Fruit fly (Drosophila melanogaster) whole organism, embryonic: ENCODE measurements around the gene Gale.

Experiments used
- ATbp ChIP-seq: fragments of 200-800 bp; sonication (Bioruptor generic); optimal IDR thresholded peaks from 2 replicates; lab custom pipeline; 2017; ENCODE audit warnings: missing biosample characterization, mild to moderate bottlenecking, missing genetic modification characterization, missing genetic modification reagents
- Atf6 ChIP-seq: fragments of 200-800 bp; sonication (Bioruptor generic); IDR thresholded peaks from 2 replicates; pipeline ENCODE4 v1.3.6; 2022; ENCODE audit warnings: missing biosample characterization, missing genetic modification characterization
- Awh ChIP-seq: fragments of 200-800 bp; sonication (Bioruptor generic); IDR thresholded peaks from 2 replicates; pipeline ENCODE4, ENCODE4 v1.3.6; 2022; ENCODE audit warnings: missing biosample characterization, missing genetic modification characterization
- CG17328 ChIP-seq: fragments of 200-800 bp; sonication (Bioruptor generic); IDR thresholded peaks from 2 replicates; pipeline ENCODE4 v1.3.6; 2022; ENCODE audit warnings: missing biosample characterization, missing genetic modification characterization
- CG17568 ChIP-seq: fragments of 200-800 bp; sonication (Bioruptor generic); optimal IDR thresholded peaks from 2 replicates; lab custom pipeline; 2018; ENCODE audit warnings: missing biosample characterization, mild to moderate bottlenecking, missing genetic modification characterization, moderate library complexity
- CG18599 ChIP-seq: fragments of 200-800 bp; sonication (Bioruptor generic); optimal IDR thresholded peaks from 3 replicates; lab custom pipeline; 2017; ENCODE audit warnings: missing biosample characterization, missing genetic modification characterization, mild to moderate bottlenecking, moderate library complexity, missing genetic modification reagents
- CG18619 ChIP-seq: fragments of 200-800 bp; sonication (Bioruptor generic); optimal IDR thresholded peaks from 3 replicates; lab custom pipeline; 2017; ENCODE audit warnings: missing biosample characterization, mild to moderate bottlenecking, missing genetic modification characterization
- CG31365 ChIP-seq: fragments of 200-800 bp; sonication (Bioruptor generic); optimal IDR thresholded peaks from 2 replicates; lab custom pipeline; 2018; ENCODE audit warnings: missing biosample characterization, mild to moderate bottlenecking, missing genetic modification characterization
- CG31441 ChIP-seq: fragments of 200-800 bp; sonication (Bioruptor generic); IDR thresholded peaks from 2 replicates; pipeline ENCODE4 v1.3.6; 2022; ENCODE audit warnings: missing biosample characterization, missing genetic modification characterization
- CG3838 ChIP-seq: fragments of 200-800 bp; sonication (Bioruptor generic); optimal IDR thresholded peaks from 3 replicates; lab custom pipeline; 2016; ENCODE audit warnings: missing biosample characterization, missing genetic modification characterization
- CG4360 ChIP-seq: fragments of 200-800 bp; sonication (Bioruptor generic); IDR thresholded peaks from 2 replicates; pipeline ENCODE4 v1.3.6; 2022; ENCODE audit warnings: missing biosample characterization, missing genetic modification characterization
- CG6254 ChIP-seq: fragments of 200-800 bp; sonication (Bioruptor generic); optimal IDR thresholded peaks from 3 replicates; lab custom pipeline; 2017; ENCODE audit warnings: mild to moderate bottlenecking, missing biosample characterization, missing genetic modification reagents, missing genetic modification characterization
- CG6791 ChIP-seq: fragments of 200-800 bp; sonication (Bioruptor generic); IDR thresholded peaks from 3 replicates; pipeline ENCODE4 v1.3.6; 2022; ENCODE audit warnings: missing biosample characterization, missing genetic modification characterization; ENCODE audit not compliant: partially characterized antibody
- CG7745 ChIP-seq: fragments of 200-800 bp; sonication (Bioruptor generic); optimal IDR thresholded peaks from 2 replicates; lab custom pipeline; 2018; ENCODE audit warnings: missing biosample characterization, mild to moderate bottlenecking, missing genetic modification characterization, moderate library complexity
- CG8290 ChIP-seq, 3 experiments: fragments of 200-800 bp; sonication (Bioruptor generic); optimal IDR thresholded peaks; 2 replicates each; lab custom pipeline; 2016 to 2019; ENCODE audit warnings: missing biosample characterization in 3 of 3, missing genetic modification characterization in 3 of 3, mild to moderate bottlenecking in 2 of 3, moderate library complexity in 1 of 3
- CG8478 ChIP-seq: fragments of >200 bp; optimal IDR thresholded peaks from 2 replicates; lab custom pipeline; 2018
- Deaf1 ChIP-seq: fragments of 200-800 bp; optimal IDR thresholded peaks from 3 replicates; lab custom pipeline; 2019; ENCODE audit warnings: missing biosample characterization, mild to moderate bottlenecking, missing genetic modification characterization, moderate library complexity
- Hr39 ChIP-seq: fragments of >200 bp; optimal IDR thresholded peaks from 2 replicates; lab custom pipeline; 2017
- Oaz ChIP-seq: fragments of 200-800 bp; sonication (Bioruptor generic); IDR thresholded peaks from 2 replicates; pipeline ENCODE4 v1.3.6; 2022; ENCODE audit warnings: missing biosample characterization, missing genetic modification characterization
- Opbp ChIP-seq: fragments of 200-800 bp; sonication (Bioruptor generic); IDR thresholded peaks from 3 replicates; pipeline ENCODE4 v1.3.6; 2022; ENCODE audit warnings: missing biosample characterization, missing genetic modification characterization; ENCODE audit not compliant: partially characterized antibody
- Six4 ChIP-seq: fragments of 200-800 bp; sonication (Bioruptor generic); optimal IDR thresholded peaks from 2 replicates; lab custom pipeline; 2016; ENCODE audit warnings: missing biosample characterization, missing genetic modification characterization
- Tbp ChIP-seq: fragments of >200 bp; optimal IDR thresholded peaks from 2 replicates; lab custom pipeline; 2018; ENCODE audit warnings: missing biosample characterization, missing genetic modification characterization
- al ChIP-seq: fragments of 200-800 bp; sonication (Bioruptor generic); IDR thresholded peaks from 2 replicates; pipeline ENCODE4 v1.3.6; 2022; ENCODE audit warnings: missing biosample characterization, missing genetic modification characterization
- bigmax ChIP-seq: fragments of 200-800 bp; sonication (Bioruptor generic); optimal IDR thresholded peaks from 2 replicates; lab custom pipeline; 2018; ENCODE audit warnings: missing biosample characterization, mild to moderate bottlenecking, missing genetic modification characterization
- bowl ChIP-seq: fragments of 200-800 bp; sonication (Bioruptor generic); IDR thresholded peaks from 2 replicates; pipeline ENCODE4 v1.3.6; 2022; ENCODE audit warnings: missing biosample characterization, missing genetic modification characterization
- cad ChIP-seq: fragments of >200 bp; optimal IDR thresholded peaks from 2 replicates; lab custom pipeline; 2017; ENCODE audit warnings: missing biosample characterization, missing genetic modification characterization
- crc ChIP-seq: fragments of 200-800 bp; sonication (Bioruptor generic); optimal IDR thresholded peaks from 2 replicates; lab custom pipeline; 2016; ENCODE audit warnings: missing biosample characterization, missing genetic modification characterization
- dpn ChIP-seq, 2 experiments: fragments of 200-800 bp; sonication (Bioruptor generic); optimal IDR thresholded peaks; 3 replicates each; lab custom pipeline; 2016; ENCODE audit warnings: missing biosample characterization in 2 of 2, missing genetic modification characterization in 2 of 2
- fd64A ChIP-seq: fragments of 200-800 bp; sonication (Bioruptor generic); optimal IDR thresholded peaks from 3 replicates; lab custom pipeline; 2018; ENCODE audit warnings: missing biosample characterization, mild to moderate bottlenecking, missing genetic modification characterization
- jumu ChIP-seq: fragments of 200-800 bp; sonication (Bioruptor generic); optimal IDR thresholded peaks from 3 replicates; lab custom pipeline; 2016; ENCODE audit warnings: missing biosample characterization, missing genetic modification characterization
- lilli ChIP-seq: fragments of 200-800 bp; sonication (Bioruptor generic); optimal IDR thresholded peaks from 3 replicates; lab custom pipeline; 2016; ENCODE audit warnings: missing biosample characterization, missing genetic modification characterization
- lola ChIP-seq, 3 experiments: fragments of >200 bp in 2 of 3; fragments of 200-800 bp in 1 of 3; sonication (Bioruptor generic) in 1 of 3; optimal IDR thresholded peaks; 2 replicates each; lab custom pipeline; 2017 to 2019; ENCODE audit warnings: missing biosample characterization in 3 of 3, missing genetic modification characterization in 3 of 3, mild to moderate bottlenecking in 1 of 3, moderate library complexity in 1 of 3
- nau ChIP-seq: fragments of 200-800 bp; sonication (Bioruptor generic); optimal IDR thresholded peaks from 3 replicates; lab custom pipeline; 2017; ENCODE audit warnings: missing biosample characterization, mild to moderate bottlenecking, missing genetic modification characterization, missing genetic modification reagents
- onecut ChIP-seq: fragments of 200-800 bp; sonication (Bioruptor generic); IDR thresholded peaks from 2 replicates; pipeline ENCODE4 v1.3.6; 2022; ENCODE audit warnings: missing biosample characterization, missing genetic modification characterization
- pan ChIP-seq, 4 experiments: fragments of >200 bp in 3 of 4; fragments of 200-800 bp in 1 of 4; sonication (Bioruptor generic) in 1 of 4; optimal IDR thresholded peaks in 3 of 4; IDR thresholded peaks in 1 of 4; 2 replicates each; pipeline versions ENCODE4 v1.3.6 to Lab custom; 2017 to 2022; ENCODE audit warnings: missing biosample characterization in 2 of 4, missing genetic modification characterization in 2 of 4, mixed read lengths in 1 of 4
- prd ChIP-seq, 3 experiments: fragments of >200 bp in 2 of 3; fragments of 200-800 bp in 1 of 3; sonication (Bioruptor generic) in 1 of 3; optimal IDR thresholded peaks in 2 of 3; IDR thresholded peaks in 1 of 3; 2 replicates in 2 of 3; 3 replicates in 1 of 3; pipeline versions ENCODE4 v1.3.6 to Lab custom; 2017 to 2022; ENCODE audit warnings: missing biosample characterization in 1 of 3, missing genetic modification characterization in 1 of 3
- row ChIP-seq: fragments of 200-800 bp; sonication (Bioruptor generic); IDR thresholded peaks from 3 replicates; pipeline ENCODE4 v1.3.6; 2022; ENCODE audit warnings: missing biosample characterization, missing genetic modification characterization
- sc ChIP-seq, 3 experiments: fragments of >200 bp in 2 of 3; fragments of 200-800 bp in 1 of 3; sonication (Bioruptor generic) in 1 of 3; optimal IDR thresholded peaks; 2 replicates in 2 of 3; 3 replicates in 1 of 3; lab custom pipeline; 2017; ENCODE audit warnings: mild to moderate bottlenecking in 1 of 3, missing biosample characterization in 1 of 3, missing genetic modification characterization in 1 of 3, missing genetic modification reagents in 1 of 3
- scrt ChIP-seq: fragments of 200-800 bp; sonication (Bioruptor generic); optimal IDR thresholded peaks from 2 replicates; lab custom pipeline; 2018; ENCODE audit warnings: missing biosample characterization, mild to moderate bottlenecking, missing genetic modification characterization, moderate library complexity
- sens ChIP-seq: fragments of 200-800 bp; sonication (Bioruptor generic); peaks from one replicate; lab custom pipeline; 2016; ENCODE audit warnings: missing biosample characterization, missing genetic modification characterization
- sens-2 ChIP-seq: fragments of 200-800 bp; sonication (Bioruptor generic); IDR thresholded peaks from 2 replicates; pipeline ENCODE4 v1.3.6; 2022; ENCODE audit warnings: missing biosample characterization, missing genetic modification characterization
- slbo ChIP-seq: fragments of 200-800 bp; sonication (Bioruptor generic); IDR thresholded peaks from 2 replicates; pipeline ENCODE4 v1.3.6; 2022; ENCODE audit warnings: missing biosample characterization, missing genetic modification characterization
- sr ChIP-seq: fragments of 200-800 bp; sonication (Bioruptor generic); IDR thresholded peaks from 3 replicates; pipeline ENCODE4 v1.3.6; 2022; ENCODE audit warnings: missing biosample characterization, missing genetic modification characterization
- tgo ChIP-seq: fragments of 200-800 bp; sonication (Bioruptor generic); IDR thresholded peaks from 3 replicates; pipeline ENCODE4 v1.3.6; 2022; ENCODE audit warnings: missing biosample characterization, missing genetic modification characterization
- tup ChIP-seq: fragments of 200-800 bp; sonication (Bioruptor generic); optimal IDR thresholded peaks from 2 replicates; lab custom pipeline; 2016; ENCODE audit warnings: missing biosample characterization, mild to moderate bottlenecking, missing genetic modification characterization, moderate library complexity
- vfl ChIP-seq: fragments of 200-800 bp; sonication (Bioruptor generic); optimal IDR thresholded peaks from 2 replicates; lab custom pipeline; 2016; ENCODE audit warnings: missing biosample characterization, missing genetic modification characterization
- wdn ChIP-seq: fragments of 200-800 bp; sonication (Bioruptor generic); IDR thresholded peaks from 2 replicates; pipeline ENCODE4 v1.3.6; 2022; ENCODE audit warnings: missing biosample characterization, missing genetic modification characterization
- wek ChIP-seq: fragments of 200-800 bp; sonication (Bioruptor generic); optimal IDR thresholded peaks from 3 replicates; lab custom pipeline; 2018; ENCODE audit warnings: missing biosample characterization, mild to moderate bottlenecking, missing genetic modification characterization, moderate library complexity
- wor ChIP-seq: fragments of 200-800 bp; sonication (Bioruptor generic); IDR thresholded peaks from 2 replicates; pipeline ENCODE4 v1.3.6; 2022; ENCODE audit warnings: missing biosample characterization, missing genetic modification characterization

Gale gene

dm6 chr3L:654019-654418, 5.7 kb downstream of the Gale start, which contains the start of the genes MED30 and Rev1 (continued):
- TF ChIP-seq pan (optimal IDR thresholded peaks at IDR 0.05; lab: Kevin White, UChicago), result no peak
- TF ChIP-seq pan (GFP tag; optimal IDR thresholded peaks at IDR 0.05 in 1 of 2, IDR thresholded peaks at IDR 0.05 in 1 of 2), result peak in 1 of 2 experiments; percentile 93
- peak; percentile 86 for TF ChIP-seq ATbp (GFP tag; lab: Kevin White, UChicago)
- peak; percentile 91 for TF ChIP-seq row (GFP tag; lab: Robert Waterston, UW)
- peak; percentile 90 for TF ChIP-seq Six4 (GFP tag; lab: Kevin White, UChicago)
- no peak for TF ChIP-seq CG17568 (GFP tag; lab: Kevin White, UChicago)
- TF ChIP-seq CG3838 (GFP tag; lab: Kevin White, UChicago), result peak; percentile 82
- TF ChIP-seq tup, result peak; percentile 93
- TF ChIP-seq Oaz (GFP tag; lab: Robert Waterston, UW), result peak; percentile 58
- no peak for TF ChIP-seq prd (optimal IDR thresholded peaks at IDR 0.05; lab: Kevin White, UChicago)
- peak; percentile 91 for TF ChIP-seq prd (GFP tag; IDR thresholded peaks at IDR 0.05; lab: Robert Waterston, UW)
- 0 out of 3 replicates have a peak, but pooled peaks have one; percentile 8 for TF ChIP-seq Opbp
- TF ChIP-seq CG17328 (GFP tag; lab: Robert Waterston, UW), result peak; percentile 91
- peak; percentile 68 for TF ChIP-seq CG31365 (tag; lab: Kevin White, UChicago)
- peak; percentile 97 for TF ChIP-seq dpn (GFP tag; optimal IDR thresholded peaks at IDR 0.05; lab: Kevin White, UChicago)
- TF ChIP-seq wdn (GFP tag; lab: Robert Waterston, UW), result peak; percentile 88
- TF ChIP-seq nau (GFP tag; lab: Kevin White, UChicago), result no peak
- peak; percentile 91 for TF ChIP-seq al (GFP tag; lab: Robert Waterston, UW)
- TF ChIP-seq CG8478 (lab: Kevin White, UChicago), result no peak
- peak; percentile 62 for TF ChIP-seq CG4360 (GFP tag; lab: Robert Waterston, UW)
- TF ChIP-seq CG31441 (GFP tag; lab: Robert Waterston, UW), result peak; percentile 93
- TF ChIP-seq CG8290 (GFP tag; optimal IDR thresholded peaks at IDR 0.05; lab: Kevin White, UChicago), result peak; percentile 93
- TF ChIP-seq CG8290 (tag; optimal IDR thresholded peaks at IDR 0.05; lab: Kevin White, UChicago), result peak; percentile 49 to 97
- peak in 1 of 3 experiments; percentile 83 for TF ChIP-seq lola (GFP tag; optimal IDR thresholded peaks at IDR 0.05; lab: Kevin White, UChicago)
- peak; percentile 97 for TF ChIP-seq jumu
- no peak for TF ChIP-seq cad (GFP tag; lab: Kevin White, UChicago)
- TF ChIP-seq fd64A (GFP tag; lab: Kevin White, UChicago), result peak; percentile 65
- peak; percentile 98 for TF ChIP-seq lilli (GFP tag; lab: Kevin White, UChicago)
- TF ChIP-seq Deaf1, result peak; percentile 65
- TF ChIP-seq crc (GFP tag; lab: Kevin White, UChicago), result peak; percentile 96
- TF ChIP-seq Tbp, result no peak
- no peak for TF ChIP-seq CG6791 (GFP tag; lab: Robert Waterston, UW)
- peak; percentile 91 for TF ChIP-seq Atf6
- 0 out of 2 replicates have a peak, but pooled peaks have one; percentile 55 for TF ChIP-seq sens-2 (GFP tag; lab: Robert Waterston, UW)
- TF ChIP-seq tgo (GFP tag; lab: Robert Waterston, UW), result peak; percentile 89
- TF ChIP-seq CG18619 (GFP tag; lab: Kevin White, UChicago), result peak; percentile 91
- peak; percentile 96 for TF ChIP-seq CG18599 (GFP tag; lab: Kevin White, UChicago)
- TF ChIP-seq sens (GFP tag; lab: Kevin White, UChicago), result peak; percentile 99
- TF ChIP-seq onecut (GFP tag; lab: Robert Waterston, UW), result peak; percentile 83
- peak; percentile 81 for TF ChIP-seq scrt (GFP tag; lab: Kevin White, UChicago)
- TF ChIP-seq Hr39 (lab: Kevin White, UChicago), result no peak
- TF ChIP-seq vfl (GFP tag; lab: Kevin White, UChicago), result peak; percentile 97
- TF ChIP-seq slbo (GFP tag; lab: Robert Waterston, UW), result peak; percentile 97
- peak; percentile 75 for TF ChIP-seq wor (GFP tag; lab: Robert Waterston, UW)
- peak; percentile 17 for TF ChIP-seq CG7745 (tag; lab: Kevin White, UChicago)
- peak; percentile 71 for TF ChIP-seq CG6254 (GFP tag; lab: Kevin White, UChicago)
- peak; percentile 67 for TF ChIP-seq sr (GFP tag; lab: Robert Waterston, UW)
- peak; percentile 88 for TF ChIP-seq Awh (GFP tag; lab: Robert Waterston, UW)
- no peak for TF ChIP-seq sc (optimal IDR thresholded peaks at IDR 0.05; lab: Kevin White, UChicago)
- TF ChIP-seq sc (GFP tag; optimal IDR thresholded peaks at IDR 0.05; lab: Kevin White, UChicago), result peak; percentile 53
- peak; percentile 81 for TF ChIP-seq wek (GFP tag; lab: Kevin White, UChicago)
- peak; percentile 72 for TF ChIP-seq bowl
- TF ChIP-seq bigmax (GFP tag; lab: Kevin White, UChicago), result peak; percentile 42
